Worm (Caenorhabditis elegans) whole organism, L4 larva: ENCODE data around the gene C17A2.3.
A peak's percentile ranks its signal among the peaks of the same experiment; 100 is the strongest.

Experiments used
- F10B5.3 ChIP-seq: sonication (generic microtip); optimal IDR thresholded peaks from 2 replicates; lab custom pipeline; 2016; ENCODE audit warnings: mild to moderate bottlenecking, missing genetic modification characterization, missing compliant biosample characterization
- F49E8.2 ChIP-seq: sonication (generic microtip); optimal IDR thresholded peaks from 2 replicates; lab custom pipeline; 2016; ENCODE audit warnings: missing compliant biosample characterization, mild to moderate bottlenecking, missing genetic modification characterization, borderline replicate concordance
- R02D3.7 ChIP-seq: fragments of 150-350 bp; sonication (generic microtip); optimal IDR thresholded peaks from 3 replicates; lab custom pipeline; 2014; ENCODE audit warnings: missing biosample characterization, missing genetic modification characterization
- T20F7.1 ChIP-seq: fragments of 200-800 bp; sonication (Bioruptor generic); optimal IDR thresholded peaks from 2 replicates; lab custom pipeline; 2018; ENCODE audit warnings: mild to moderate bottlenecking, missing genetic modification characterization, missing compliant biosample characterization
- T26A8.4 ChIP-seq: fragments of 200-800 bp; sonication (Bioruptor generic); IDR thresholded peaks from 2 replicates; pipeline ENCODE4 v1.3.6; 2022; ENCODE audit warnings: missing genetic modification characterization, missing compliant biosample characterization
- Y5F2A.4 ChIP-seq: fragments of 200-800 bp; sonication (Bioruptor generic); optimal IDR thresholded peaks from 2 replicates; lab custom pipeline; 2018; ENCODE audit warnings: mild to moderate bottlenecking, missing genetic modification characterization, missing compliant biosample characterization
- Y75B8A.6 ChIP-seq: fragments of 200-800 bp; sonication (Bioruptor generic); IDR thresholded peaks from 2 replicates; pipeline ENCODE4 v1.3.6; 2022; ENCODE audit warnings: missing genetic modification reagents, missing genetic modification characterization, missing compliant biosample characterization
- ZK546.5 ChIP-seq, 2 experiments: sonication (generic microtip); optimal IDR thresholded peaks; 2 replicates each; lab custom pipeline; 2017; ENCODE audit warnings: missing biosample characterization in 2 of 2, missing genetic modification characterization in 2 of 2
- aly-2 ChIP-seq: sonication (generic microtip); optimal IDR thresholded peaks from 2 replicates; lab custom pipeline; 2018; ENCODE audit warnings: missing biosample characterization, missing genetic modification characterization
- arid-1 ChIP-seq: fragments of 200-800 bp; sonication (Bioruptor generic); conservative IDR thresholded peaks from 2 replicates; pipeline ENCODE4 v1.3.6; 2022; ENCODE audit warnings: missing genetic modification reagents, missing genetic modification characterization, missing compliant biosample characterization
- attf-4 ChIP-seq: sonication (generic microtip); optimal IDR thresholded peaks from 3 replicates; lab custom pipeline; 2017; ENCODE audit warnings: missing biosample characterization, missing genetic modification characterization
- ceh-32 ChIP-seq: sonication (generic microtip); optimal IDR thresholded peaks from 2 replicates; lab custom pipeline; 2016; ENCODE audit warnings: mild to moderate bottlenecking, missing genetic modification characterization, missing compliant biosample characterization; ENCODE audit not compliant: poor library complexity
- ceh-44 ChIP-seq: fragments of 200-800 bp; sonication (Bioruptor generic); IDR thresholded peaks from 2 replicates; pipeline ENCODE4 v1.3.6; 2022; ENCODE audit warnings: missing genetic modification reagents, missing genetic modification characterization, missing compliant biosample characterization
- ceh-82 ChIP-seq: sonication (generic microtip); optimal IDR thresholded peaks from 2 replicates; lab custom pipeline; 2017; ENCODE audit warnings: missing biosample characterization, missing genetic modification characterization
- daf-19 ChIP-seq: fragments of 200-800 bp; sonication (Bioruptor generic); conservative IDR thresholded peaks from 2 replicates; pipeline ENCODE4 v1.3.6; 2022; ENCODE audit warnings: missing genetic modification characterization, missing compliant biosample characterization
- daf-8 ChIP-seq: fragments of 200-800 bp; sonication (Bioruptor generic); IDR thresholded peaks from 2 replicates; pipeline ENCODE4 v1.3.6; 2022; ENCODE audit warnings: missing genetic modification characterization, missing compliant biosample characterization
- dmd-6 ChIP-seq: fragments of 200-800 bp; sonication (Bioruptor generic); IDR thresholded peaks from 2 replicates; pipeline ENCODE4 v1.3.6; 2022; ENCODE audit warnings: missing genetic modification reagents, missing genetic modification characterization, missing compliant biosample characterization
- dmd-8 ChIP-seq: fragments of 200-800 bp; sonication (Bioruptor generic); IDR thresholded peaks from 2 replicates; pipeline ENCODE4 v1.3.6; 2022; ENCODE audit warnings: missing genetic modification characterization, missing compliant biosample characterization
- dmd-9 ChIP-seq: fragments of 200-800 bp; sonication (Bioruptor generic); IDR thresholded peaks from 2 replicates; pipeline ENCODE4 v1.3.6; 2022; ENCODE audit warnings: missing genetic modification reagents, missing genetic modification characterization, missing compliant biosample characterization
- duxl-1 ChIP-seq: sonication (generic microtip); optimal IDR thresholded peaks from 2 replicates; lab custom pipeline; 2016; ENCODE audit warnings: mild to moderate bottlenecking, missing genetic modification characterization, moderate library complexity, missing compliant biosample characterization; ENCODE audit not compliant: poor library complexity
- dve-1 ChIP-seq: sonication (generic microtip); optimal IDR thresholded peaks from 2 replicates; lab custom pipeline; 2017; ENCODE audit warnings: antibody characterized with exemption, mild to moderate bottlenecking, missing genetic modification characterization, missing compliant biosample characterization; ENCODE audit not compliant: insufficient read depth
- egl-43 ChIP-seq: fragments of 200-800 bp; sonication (Bioruptor generic); IDR thresholded peaks from 2 replicates; pipeline ENCODE4 v1.3.6; 2022; ENCODE audit warnings: missing genetic modification reagents, missing genetic modification characterization, missing compliant biosample characterization
- fos-1 ChIP-seq: fragments of 150-350 bp; optimal IDR thresholded peaks from 2 replicates; lab custom pipeline; 2014; ENCODE audit warnings: missing biosample characterization, missing genetic modification characterization
- hlh-11 ChIP-seq: fragments of 200-800 bp; sonication (Bioruptor generic); optimal IDR thresholded peaks from 2 replicates; lab custom pipeline; 2018; ENCODE audit warnings: mild to moderate bottlenecking, missing genetic modification characterization, missing compliant biosample characterization
- lin-1 ChIP-seq: fragments of 200-800 bp; sonication (Bioruptor generic); IDR thresholded peaks from 2 replicates; pipeline ENCODE4 v1.3.6; 2022; ENCODE audit warnings: missing genetic modification reagents, missing genetic modification characterization, missing compliant biosample characterization
- lin-15B ChIP-seq: fragments of 150-350 bp; sonication (generic microtip); optimal IDR thresholded peaks from 3 replicates; lab custom pipeline; 2014; ENCODE audit warnings: missing biosample characterization, missing genetic modification characterization
- lin-29 ChIP-seq: fragments of 200-800 bp; sonication (Bioruptor generic); IDR thresholded peaks from 2 replicates; pipeline ENCODE4 v1.3.6; 2022; ENCODE audit warnings: missing genetic modification reagents, missing genetic modification characterization, missing compliant biosample characterization
- lir-3 ChIP-seq: sonication (generic microtip); optimal IDR thresholded peaks from 2 replicates; lab custom pipeline; 2016; ENCODE audit warnings: mild to moderate bottlenecking, missing genetic modification characterization, missing compliant biosample characterization
- lsy-2 ChIP-seq, 2 experiments: fragments of 150-350 bp in 1 of 2; sonication (generic microtip) in 1 of 2; optimal IDR thresholded peaks; 2 replicates each; lab custom pipeline; 2014 to 2017; ENCODE audit warnings: missing biosample characterization in 2 of 2, missing genetic modification characterization in 2 of 2
- madf-5 ChIP-seq, 2 experiments: fragments of 200-800 bp; sonication (Bioruptor generic); IDR thresholded peaks; 2 replicates each; pipeline ENCODE4 v1.3.6; 2022; ENCODE audit warnings: missing compliant biosample characterization in 2 of 2, missing genetic modification characterization in 2 of 2
- mxl-3 ChIP-seq: fragments of 200-800 bp; sonication (Bioruptor generic); optimal IDR thresholded peaks from 2 replicates; lab custom pipeline; 2018; ENCODE audit warnings: mild to moderate bottlenecking, missing genetic modification characterization, missing compliant biosample characterization
- nhr-10 ChIP-seq: fragments of 150-350 bp; optimal IDR thresholded peaks from 2 replicates; lab custom pipeline; 2014; ENCODE audit warnings: missing biosample characterization, missing genetic modification characterization
- nhr-28 ChIP-seq: fragments of 150-350 bp; optimal IDR thresholded peaks from 2 replicates; lab custom pipeline; 2014; ENCODE audit warnings: missing biosample characterization, missing genetic modification characterization
- nhr-48 ChIP-seq: sonication (generic microtip); optimal IDR thresholded peaks from 2 replicates; lab custom pipeline; 2016; ENCODE audit warnings: mild to moderate bottlenecking, missing genetic modification characterization, missing compliant biosample characterization
- nhr-6 ChIP-seq: fragments of 150-350 bp; optimal IDR thresholded peaks from 2 replicates; lab custom pipeline; 2014; ENCODE audit warnings: missing biosample characterization, missing genetic modification characterization
- saeg-2 ChIP-seq: fragments of 200-800 bp; sonication (Bioruptor generic); IDR thresholded peaks from 2 replicates; pipeline ENCODE4 v1.3.6; 2022; ENCODE audit warnings: missing genetic modification reagents, missing genetic modification characterization, missing compliant biosample characterization
- sdz-12 ChIP-seq: fragments of 200-800 bp; sonication (Bioruptor generic); optimal IDR thresholded peaks from 2 replicates; lab custom pipeline; 2018; ENCODE audit warnings: mild to moderate bottlenecking, missing genetic modification characterization, missing compliant biosample characterization
- snpc-1.2 ChIP-seq: fragments of 200-800 bp; sonication (Bioruptor generic); IDR thresholded peaks from 2 replicates; pipeline ENCODE4 v1.3.6; 2022; ENCODE audit warnings: missing genetic modification reagents, missing genetic modification characterization, missing compliant biosample characterization
- snpc-4 ChIP-seq: fragments of 150-350 bp; optimal IDR thresholded peaks from 2 replicates; lab custom pipeline; 2014; ENCODE audit warnings: missing biosample characterization, missing genetic modification characterization
- spr-1 ChIP-seq: sonication (generic microtip); optimal IDR thresholded peaks from 2 replicates; lab custom pipeline; 2016; ENCODE audit warnings: mild to moderate bottlenecking, missing genetic modification characterization, missing compliant biosample characterization
- unc-39 ChIP-seq: sonication (generic microtip); optimal IDR thresholded peaks from 2 replicates; lab custom pipeline; 2017; ENCODE audit warnings: missing biosample characterization, missing genetic modification characterization
- unc-62 ChIP-seq, 3 experiments: fragments of 150-350 bp in 1 of 3; sonication (generic microtip); optimal IDR thresholded peaks in 2 of 3; peaks in 1 of 3; 1 replicate in 1 of 3; 2 replicates in 2 of 3; lab custom pipeline; 2014 to 2017; ENCODE audit warnings: missing biosample characterization in 3 of 3, missing genetic modification characterization in 3 of 3, missing genetic modification reagents in 3 of 3, missing genotype in 1 of 3
- vab-7 ChIP-seq: fragments of 200-800 bp; sonication (Bioruptor generic); IDR thresholded peaks from 2 replicates; pipeline ENCODE4 v1.3.6; 2022; ENCODE audit warnings: missing genetic modification reagents, missing genetic modification characterization, missing compliant biosample characterization
- zfp-2 ChIP-seq: sonication (generic microtip); optimal IDR thresholded peaks from 2 replicates; lab custom pipeline; 2016; ENCODE audit warnings: mild to moderate bottlenecking, missing genetic modification characterization, missing compliant biosample characterization
- zip-2 ChIP-seq: fragments of 150-350 bp; optimal IDR thresholded peaks from 2 replicates; lab custom pipeline; 2014; ENCODE audit warnings: missing biosample characterization, missing genetic modification characterization
- ztf-11 ChIP-seq: fragments of 150-350 bp; optimal IDR thresholded peaks from 2 replicates; lab custom pipeline; 2014; ENCODE audit warnings: missing biosample characterization, missing genetic modification characterization
- ztf-7 ChIP-seq: fragments of 150-350 bp; optimal IDR thresholded peaks from 2 replicates; lab custom pipeline; 2014; ENCODE audit warnings: missing biosample characterization, missing genetic modification characterization

C17A2.3 gene

ce11 chrII:3815445-3816208 lies 27.8 kb upstream of the C17A2.3 start (continued):
- TF ChIP-seq snpc-4 (tag; lab: Kevin White, UChicago) (no peak), unc-62 (GFP tag; optimal IDR thresholded peaks at IDR 0.05 in 1 of 2; lab: Kevin White, UChicago) (peak in 1 of 2 experiments; percentile 95), unc-62 (tag; optimal IDR thresholded peaks at IDR 0.05; lab: Kevin White, UChicago) (no peak), lsy-2 (tag; optimal IDR thresholded peaks at IDR 0.05; lab: Kevin White, UChicago) (peak in 1 of 2 experiments; percentile 23), nhr-28 (tag; lab: Kevin White, UChicago) (peak; percentile 74), daf-19 (GFP tag; lab: Robert Waterston, UW) (no peak), dve-1 (tag; lab: Kevin White, UChicago) (peak; percentile 49), ZK546.5 (tag; optimal IDR thresholded peaks at IDR 0.05; lab: Kevin White, UChicago) (no peak), dmd-6 (GFP tag; lab: Robert Waterston, UW) (peak; percentile 57), madf-5 (GFP tag; IDR thresholded peaks at IDR 0.05; lab: Robert Waterston, UW) (no peak), sdz-12 (GFP tag; lab: Kevin White, UChicago) (no peak), nhr-10 (no peak), spr-1 (tag; lab: Kevin White, UChicago) (no peak), Y75B8A.6 (GFP tag; lab: Robert Waterston, UW) (no peak), aly-2 (no peak), egl-43 (GFP tag; lab: Robert Waterston, UW) (no peak), F49E8.2 (tag; lab: Kevin White, UChicago) (no peak), unc-39 (no peak), R02D3.7 (tag; lab: Kevin White, UChicago) (no peak), zfp-2 (no peak), ceh-82 (tag; lab: Kevin White, UChicago) (no peak), lin-15B (tag; lab: Kevin White, UChicago) (no peak), duxl-1 (no peak), nhr-48 (no peak), T26A8.4 (GFP tag; lab: Robert Waterston, UW) (no peak), hlh-11 (tag; lab: Kevin White, UChicago) (peak; percentile 45), saeg-2 (no peak), zip-2 (no peak), lin-29 (no peak), arid-1 (no peak), mxl-3 (GFP tag; lab: Kevin White, UChicago) (no peak), nhr-6 (peak; percentile 40), dmd-9 (GFP tag; lab: Robert Waterston, UW) (no peak), T20F7.1 (GFP tag; lab: Kevin White, UChicago) (no peak), ztf-11 (no peak), attf-4 (tag; lab: Kevin White, UChicago) (no peak), ceh-32 (tag; lab: Kevin White, UChicago) (no peak), lin-1 (GFP tag; lab: Robert Waterston, UW) (0 out of 2 replicates have a peak, but pooled peaks have one; percentile 23), dmd-8 (GFP tag; lab: Robert Waterston, UW) (no peak), snpc-1.2 (no peak), fos-1 (tag; lab: Kevin White, UChicago) (no peak), vab-7 (no peak), lir-3 (tag; lab: Kevin White, UChicago) (no peak), Y5F2A.4 (GFP tag; lab: Kevin White, UChicago) (no peak), ztf-7 (tag; lab: Kevin White, UChicago) (no peak), daf-8 (GFP tag; lab: Robert Waterston, UW) (no peak), ceh-44 (GFP tag; lab: Robert Waterston, UW) (no peak), F10B5.3 (tag; lab: Kevin White, UChicago) (no peak)
- TF ChIP-seq, all 104 proteins: peak for 12
